Fruit fly (Drosophila melanogaster) whole organism, prepupa: Measurements from ENCODE around the gene blot.

Source experiments
- CG10669 ChIP-seq: fragments of 200-800 bp; sonication (Bioruptor generic); optimal IDR thresholded peaks from 3 replicates; lab custom pipeline; 2018; ENCODE audit warnings: missing biosample characterization, mild to moderate bottlenecking, missing genetic modification characterization, moderate library complexity
- CG11294 ChIP-seq: fragments of 200-800 bp; sonication (Bioruptor generic); IDR thresholded peaks from 2 replicates; pipeline ENCODE4 v1.3.6; 2022; ENCODE audit warnings: missing biosample characterization, missing genetic modification characterization
- CG11762 ChIP-seq: fragments of 200-800 bp; sonication (Bioruptor generic); optimal IDR thresholded peaks from 3 replicates; lab custom pipeline; 2016; ENCODE audit warnings: missing biosample characterization, missing genetic modification characterization; ENCODE audit not compliant: insufficient read depth
- CG11902 ChIP-seq: fragments of 200-800 bp; sonication (Bioruptor generic); optimal IDR thresholded peaks from 3 replicates; lab custom pipeline; 2016; ENCODE audit warnings: missing biosample characterization, missing genetic modification characterization
- CG15336 ChIP-seq: fragments of 200-800 bp; sonication (Bioruptor generic); IDR thresholded peaks from 2 replicates; pipeline ENCODE4 v1.3.6; 2022; ENCODE audit warnings: missing biosample characterization, missing genetic modification characterization
- CG16779 ChIP-seq: fragments of 200-800 bp; sonication (Bioruptor generic); optimal IDR thresholded peaks from 3 replicates; lab custom pipeline; 2017; ENCODE audit warnings: missing biosample characterization, mild to moderate bottlenecking, missing genetic modification characterization
- CG32006 ChIP-seq: fragments of 200-800 bp; sonication (Bioruptor generic); optimal IDR thresholded peaks from 3 replicates; lab custom pipeline; 2017; ENCODE audit warnings: missing biosample characterization, mild to moderate bottlenecking, missing genetic modification characterization
- CG34406 ChIP-seq: fragments of 200-800 bp; sonication (Bioruptor generic); optimal IDR thresholded peaks from 3 replicates; lab custom pipeline; 2016; ENCODE audit warnings: missing biosample characterization, missing genetic modification characterization
- CG3919 ChIP-seq: fragments of 200-800 bp; sonication (Bioruptor generic); optimal IDR thresholded peaks from 3 replicates; lab custom pipeline; 2016; ENCODE audit warnings: missing biosample characterization, missing genetic modification characterization
- CG6276 ChIP-seq: fragments of 200-800 bp; sonication (Bioruptor generic); optimal IDR thresholded peaks from 2 replicates; lab custom pipeline; 2017; ENCODE audit warnings: missing biosample characterization, mild to moderate bottlenecking, missing genetic modification characterization
- CG6792 ChIP-seq: fragments of 200-800 bp; sonication (Bioruptor generic); optimal IDR thresholded peaks from 3 replicates; lab custom pipeline; 2016; ENCODE audit warnings: missing biosample characterization, missing genetic modification characterization
- CG6854 ChIP-seq: fragments of 200-800 bp; sonication (Bioruptor generic); optimal IDR thresholded peaks from 2 replicates; lab custom pipeline; 2017; ENCODE audit warnings: missing biosample characterization, mild to moderate bottlenecking, missing genetic modification characterization
- CG7368 ChIP-seq: fragments of 200-800 bp; sonication (Bioruptor generic); optimal IDR thresholded peaks from 3 replicates; lab custom pipeline; 2016; ENCODE audit warnings: missing biosample characterization, missing genetic modification characterization
- CG8119 ChIP-seq: fragments of 200-800 bp; sonication (Bioruptor generic); IDR thresholded peaks from 3 replicates; pipeline ENCODE4 v1.3.6; 2022; ENCODE audit warnings: missing biosample characterization, missing genetic modification characterization
- CG8319 ChIP-seq: fragments of 200-800 bp; sonication (Bioruptor generic); optimal IDR thresholded peaks from 3 replicates; lab custom pipeline; 2016; ENCODE audit warnings: missing biosample characterization, missing genetic modification characterization
- CG9139 ChIP-seq: fragments of 200-800 bp; sonication (Bioruptor generic); optimal IDR thresholded peaks from 3 replicates; lab custom pipeline; 2017; ENCODE audit warnings: missing biosample characterization, mild to moderate bottlenecking, missing genetic modification characterization
- Eip78C ChIP-seq: fragments of 200-800 bp; sonication (Bioruptor generic); peaks from one replicate; lab custom pipeline; 2016; ENCODE audit warnings: missing biosample characterization, missing genetic modification characterization
- Eip93F ChIP-seq: fragments of 200-800 bp; sonication (Bioruptor generic); optimal IDR thresholded peaks from 2 replicates; lab custom pipeline; 2016; ENCODE audit warnings: missing biosample characterization, mild to moderate bottlenecking, missing genetic modification characterization
- Hr38 ChIP-seq: sonication (Bioruptor generic); optimal IDR thresholded peaks from 2 replicates; lab custom pipeline; 2016; ENCODE audit warnings: missing biosample characterization, missing genetic modification characterization
- Hr39 ChIP-seq: fragments of 200-800 bp; sonication (Bioruptor generic); optimal IDR thresholded peaks from 2 replicates; lab custom pipeline; 2016; ENCODE audit warnings: missing biosample characterization, missing genetic modification characterization
- Lpt ChIP-seq: fragments of 200-800 bp; sonication (Bioruptor generic); optimal IDR thresholded peaks from 3 replicates; lab custom pipeline; 2016; ENCODE audit warnings: missing biosample characterization, missing genetic modification characterization
- Met ChIP-seq: fragments of 200-800 bp; sonication (Bioruptor generic); optimal IDR thresholded peaks from 3 replicates; lab custom pipeline; 2016; ENCODE audit warnings: missing biosample characterization, missing genetic modification characterization
- Smox ChIP-seq: fragments of 200-800 bp; sonication (Bioruptor generic); optimal IDR thresholded peaks from 3 replicates; lab custom pipeline; 2016; ENCODE audit warnings: missing biosample characterization, missing genetic modification characterization
- Sox102F ChIP-seq: fragments of 200-800 bp; sonication (Bioruptor generic); optimal IDR thresholded peaks from 2 replicates; lab custom pipeline; 2016; ENCODE audit warnings: missing biosample characterization, mild to moderate bottlenecking, missing genetic modification characterization
- Sox14 ChIP-seq: fragments of 200-800 bp; sonication (Bioruptor generic); optimal IDR thresholded peaks from 3 replicates; lab custom pipeline; 2016; ENCODE audit warnings: missing biosample characterization, missing genetic modification characterization
- Sox15 ChIP-seq: fragments of 200-800 bp; sonication (Bioruptor generic); optimal IDR thresholded peaks from 3 replicates; lab custom pipeline; 2016; ENCODE audit warnings: missing biosample characterization, missing genetic modification characterization
- dsx ChIP-seq: fragments of 200-800 bp; optimal IDR thresholded peaks from 3 replicates; lab custom pipeline; 2019; ENCODE audit warnings: missing biosample characterization, mild to moderate bottlenecking, missing genetic modification characterization, moderate library complexity; ENCODE audit not compliant: poor library complexity, severe bottlenecking
- esn ChIP-seq: fragments of 200-800 bp; sonication (Bioruptor generic); optimal IDR thresholded peaks from 2 replicates; lab custom pipeline; 2016; ENCODE audit warnings: missing biosample characterization, mild to moderate bottlenecking, missing genetic modification characterization, moderate library complexity
- fd59A ChIP-seq: fragments of 200-800 bp; sonication (Bioruptor generic); optimal IDR thresholded peaks from 2 replicates; lab custom pipeline; 2017; ENCODE audit warnings: missing biosample characterization, mild to moderate bottlenecking, missing genetic modification characterization, missing genetic modification reagents
- fd85E ChIP-seq: fragments of 200-800 bp; sonication (Bioruptor generic); optimal IDR thresholded peaks from 3 replicates; lab custom pipeline; 2016; ENCODE audit warnings: missing biosample characterization, missing genetic modification characterization
- lz ChIP-seq: fragments of 200-800 bp; sonication (Bioruptor generic); optimal IDR thresholded peaks from 3 replicates; lab custom pipeline; 2016; ENCODE audit warnings: missing biosample characterization, missing genetic modification characterization
- salr ChIP-seq, 2 experiments: fragments of 200-800 bp; sonication (Bioruptor generic); optimal IDR thresholded peaks; 3 replicates each; lab custom pipeline; 2016 to 2018; ENCODE audit warnings: missing biosample characterization in 2 of 2, missing genetic modification characterization in 2 of 2, mild to moderate bottlenecking in 1 of 2

blot gene

dm6 chr3L:17366936-17367335 is 54.4 kb downstream of the blot start:
- TF ChIP-seq CG11294 = no peak
- no peak for TF ChIP-seq Hr38 (GFP tag; lab: Kevin White, UChicago)
- no peak for TF ChIP-seq Met (GFP tag; lab: Kevin White, UChicago)

- TF ChIP-seq CG9139 (GFP tag; lab: Kevin White, UChicago) (no peak), Sox102F (GFP tag; lab: Kevin White, UChicago) (no peak), esn (GFP tag; lab: Kevin White, UChicago) (no peak), CG6276 (GFP tag; lab: Kevin White, UChicago) (no peak), CG3919 (no peak), CG6854 (GFP tag; lab: Kevin White, UChicago) (no peak), CG7368 (GFP tag; lab: Kevin White, UChicago) (no peak), Smox (GFP tag; lab: Kevin White, UChicago) (no peak), CG16779 (no peak), Met (GFP tag; lab: Kevin White, UChicago) (no peak), CG15336 (no peak), Lpt (GFP tag; lab: Kevin White, UChicago) (no peak), Sox15 (GFP tag; lab: Kevin White, UChicago) (no peak)
Measured at dm6 chr3L:17364023-17364422, 57.3 kb downstream of the blot start.

- TF ChIP-seq Sox102F (GFP tag; lab: Kevin White, UChicago) (no peak), CG8319 (GFP tag; lab: Kevin White, UChicago) (no peak), CG10669 (GFP tag; lab: Kevin White, UChicago) (no peak), Smox (GFP tag; lab: Kevin White, UChicago) (no peak), CG11902 (GFP tag; lab: Kevin White, UChicago) (no peak), fd59A (no peak), CG6792 (GFP tag; lab: Kevin White, UChicago) (no peak), CG8119 (GFP tag; lab: Robert Waterston, UW) (no peak), Lpt (GFP tag; lab: Kevin White, UChicago) (no peak), CG16779 (no peak), dsx (GFP tag; lab: Kevin White, UChicago) (no peak), lz (GFP tag; lab: Kevin White, UChicago) (no peak), CG3919 (no peak), CG32006 (GFP tag; lab: Kevin White, UChicago) (no peak), Eip93F (GFP tag; lab: Kevin White, UChicago) (no peak), salr (GFP tag; optimal IDR thresholded peaks at IDR 0.05; lab: Kevin White, UChicago) (no peak)
Measured at dm6 chr3L:17362940-17363339, 58.4 kb downstream of the blot start.

- TF ChIP-seq Smox (GFP tag; lab: Kevin White, UChicago) (no peak), Lpt (GFP tag; lab: Kevin White, UChicago) (no peak), dsx (GFP tag; lab: Kevin White, UChicago) (no peak), esn (GFP tag; lab: Kevin White, UChicago) (no peak), CG8119 (GFP tag; lab: Robert Waterston, UW) (no peak), lz (GFP tag; lab: Kevin White, UChicago) (no peak), Eip78C (no peak), CG8319 (GFP tag; lab: Kevin White, UChicago) (no peak), CG11762 (GFP tag; lab: Kevin White, UChicago) (no peak), Hr39 (no peak), Eip93F (GFP tag; lab: Kevin White, UChicago) (no peak), fd85E (GFP tag; lab: Kevin White, UChicago) (no peak), CG34406 (GFP tag; lab: Kevin White, UChicago) (no peak), CG11294 (no peak), Hr38 (GFP tag; lab: Kevin White, UChicago) (no peak), Sox14 (GFP tag; lab: Kevin White, UChicago) (no peak)
Measured at dm6 chr3L:17361925-17362324, 59.4 kb downstream of the blot start.
